Fruit fly (Drosophila melanogaster): Measurements from ENCODE around the gene eIF2gamma.

- TF ChIP-seq CG8478 (optimal IDR thresholded peaks at IDR 0.05): no peak
- no peak for TF ChIP-seq psq (optimal IDR thresholded peaks at IDR 0.05)
- no peak for TF ChIP-seq pan (optimal IDR thresholded peaks at IDR 0.05)
- TF ChIP-seq usp (GFP tag; optimal IDR thresholded peaks at IDR 0.05): no peak
Measured at dm6 chr3R:15288802-15289201, 25.5 kb upstream of the eIF2gamma start.

Data from whole organism.